Worm (Caenorhabditis elegans) whole organism, L4 larva: ENCODE results near the gene gur-5.
A peak's percentile ranks its signal among the peaks of the same experiment; 100 is the strongest.

Experiments
- D1046.2 ChIP-seq: fragments of 200-800 bp; sonication (Bioruptor generic); IDR thresholded peaks from 2 replicates; pipeline ENCODE4 v1.3.6; 2022; ENCODE audit warnings: missing genetic modification characterization, missing compliant biosample characterization
- F44E2.7 ChIP-seq: fragments of 200-800 bp; sonication (Bioruptor generic); IDR thresholded peaks from 2 replicates; pipeline ENCODE4 v2.1.2; 2022; ENCODE audit warnings: missing genetic modification characterization, missing compliant biosample characterization
- F49E8.2 ChIP-seq: sonication (generic microtip); optimal IDR thresholded peaks from 2 replicates; lab custom pipeline; 2016; ENCODE audit warnings: missing compliant biosample characterization, mild to moderate bottlenecking, missing genetic modification characterization, borderline replicate concordance
- R02D3.7 ChIP-seq: fragments of 150-350 bp; sonication (generic microtip); optimal IDR thresholded peaks from 3 replicates; lab custom pipeline; 2014; ENCODE audit warnings: missing biosample characterization, missing genetic modification characterization
- T20F7.1 ChIP-seq: fragments of 200-800 bp; sonication (Bioruptor generic); optimal IDR thresholded peaks from 2 replicates; lab custom pipeline; 2018; ENCODE audit warnings: mild to moderate bottlenecking, missing genetic modification characterization, missing compliant biosample characterization
- Y105C5A.15 ChIP-seq: fragments of 200-800 bp; sonication (Bioruptor generic); IDR thresholded peaks from 2 replicates; pipeline ENCODE4 v1.3.6; 2022; ENCODE audit warnings: missing genetic modification characterization, missing compliant biosample characterization
- Y75B8A.6 ChIP-seq: fragments of 200-800 bp; sonication (Bioruptor generic); IDR thresholded peaks from 2 replicates; pipeline ENCODE4 v1.3.6; 2022; ENCODE audit warnings: missing genetic modification reagents, missing genetic modification characterization, missing compliant biosample characterization
- ZK337.2 ChIP-seq: fragments of 200-800 bp; sonication (Bioruptor generic); IDR thresholded peaks from 2 replicates; pipeline ENCODE4 v1.3.6; 2022; ENCODE audit warnings: missing genetic modification reagents, missing genetic modification characterization, missing compliant biosample characterization
- ZK546.5 ChIP-seq, 2 experiments: sonication (generic microtip); optimal IDR thresholded peaks; 2 replicates each; lab custom pipeline; 2017; ENCODE audit warnings: missing biosample characterization in 2 of 2, missing genetic modification characterization in 2 of 2
- ceh-28 ChIP-seq: fragments of 150-350 bp; optimal IDR thresholded peaks from 2 replicates; lab custom pipeline; 2014; ENCODE audit warnings: missing biosample characterization, missing genetic modification reagents, missing genetic modification characterization
- ceh-44 ChIP-seq: fragments of 200-800 bp; sonication (Bioruptor generic); IDR thresholded peaks from 2 replicates; pipeline ENCODE4 v1.3.6; 2022; ENCODE audit warnings: missing genetic modification reagents, missing genetic modification characterization, missing compliant biosample characterization
- cey-2 ChIP-seq: sonication (generic microtip); optimal IDR thresholded peaks from 3 replicates; lab custom pipeline; 2017; ENCODE audit warnings: missing genetic modification characterization, mild to moderate bottlenecking, missing compliant biosample characterization, antibody characterized with exemption, borderline replicate concordance; ENCODE audit not compliant: insufficient read depth
- ctbp-1 ChIP-seq: fragments of 200-800 bp; sonication (Bioruptor generic); IDR thresholded peaks from 2 replicates; pipeline ENCODE4 v1.3.6; 2022; ENCODE audit warnings: missing genetic modification reagents, missing genetic modification characterization, missing compliant biosample characterization
- daf-12 ChIP-seq: fragments of 150-350 bp; optimal IDR thresholded peaks from 2 replicates; lab custom pipeline; 2014; ENCODE audit warnings: missing biosample characterization, missing genetic modification reagents, missing genetic modification characterization
- daf-16 ChIP-seq, 3 experiments: sonication (generic microtip); optimal IDR thresholded peaks; 2 replicates each; lab custom pipeline; 2016 to 2017; ENCODE audit warnings: missing genetic modification characterization in 3 of 3, missing genetic modification reagents in 3 of 3, mild to moderate bottlenecking in 2 of 3, missing compliant biosample characterization in 2 of 3, missing biosample characterization in 1 of 3, moderate library complexity in 1 of 3
- hif-1 ChIP-seq, 2 experiments: sonication (generic microtip); optimal IDR thresholded peaks; 2 replicates each; lab custom pipeline; 2016 to 2017; ENCODE audit warnings: missing compliant biosample characterization in 2 of 2, missing genetic modification characterization in 2 of 2, missing genetic modification reagents in 2 of 2, missing genotype in 2 of 2, mild to moderate bottlenecking in 1 of 2
- hlh-11 ChIP-seq: fragments of 200-800 bp; sonication (Bioruptor generic); optimal IDR thresholded peaks from 2 replicates; lab custom pipeline; 2018; ENCODE audit warnings: mild to moderate bottlenecking, missing genetic modification characterization, missing compliant biosample characterization
- hlh-30 ChIP-seq: sonication (generic microtip); optimal IDR thresholded peaks from 2 replicates; lab custom pipeline; 2017; ENCODE audit warnings: antibody characterized with exemption, mild to moderate bottlenecking, missing genetic modification characterization, missing compliant biosample characterization; ENCODE audit not compliant: insufficient read depth
- lin-1 ChIP-seq: fragments of 200-800 bp; sonication (Bioruptor generic); IDR thresholded peaks from 2 replicates; pipeline ENCODE4 v1.3.6; 2022; ENCODE audit warnings: missing genetic modification reagents, missing genetic modification characterization, missing compliant biosample characterization
- lin-13 ChIP-seq: fragments of 150-350 bp; optimal IDR thresholded peaks from 2 replicates; lab custom pipeline; 2014; ENCODE audit warnings: missing biosample characterization, missing genetic modification reagents, missing genetic modification characterization
- lin-15B ChIP-seq: fragments of 150-350 bp; sonication (generic microtip); optimal IDR thresholded peaks from 3 replicates; lab custom pipeline; 2014; ENCODE audit warnings: missing biosample characterization, missing genetic modification characterization
- lin-38 ChIP-seq: fragments of 200-800 bp; sonication (Bioruptor generic); IDR thresholded peaks from 2 replicates; pipeline ENCODE4 v1.3.6; 2022; ENCODE audit warnings: missing genetic modification reagents, missing genetic modification characterization, missing compliant biosample characterization
- lin-39 ChIP-seq: fragments of 150-350 bp; optimal IDR thresholded peaks from 2 replicates; lab custom pipeline; 2014; ENCODE audit warnings: missing biosample characterization, missing genetic modification reagents, missing genetic modification characterization
- lir-3 ChIP-seq: sonication (generic microtip); optimal IDR thresholded peaks from 2 replicates; lab custom pipeline; 2016; ENCODE audit warnings: mild to moderate bottlenecking, missing genetic modification characterization, missing compliant biosample characterization
- lsy-2 ChIP-seq, 2 experiments: fragments of 150-350 bp in 1 of 2; sonication (generic microtip) in 1 of 2; optimal IDR thresholded peaks; 2 replicates each; lab custom pipeline; 2014 to 2017; ENCODE audit warnings: missing biosample characterization in 2 of 2, missing genetic modification characterization in 2 of 2
- mdt-29 ChIP-seq: fragments of 200-800 bp; sonication (Bioruptor generic); IDR thresholded peaks from 2 replicates; pipeline ENCODE4 v1.3.6; 2022; ENCODE audit warnings: missing genetic modification reagents, missing genetic modification characterization, missing compliant biosample characterization
- mep-1 ChIP-seq: fragments of 150-350 bp; sonication (generic microtip); optimal IDR thresholded peaks from 3 replicates; lab custom pipeline; 2014; ENCODE audit warnings: missing biosample characterization, missing genetic modification characterization
- nhr-10 ChIP-seq: fragments of 150-350 bp; optimal IDR thresholded peaks from 2 replicates; lab custom pipeline; 2014; ENCODE audit warnings: missing biosample characterization, missing genetic modification characterization
- nhr-11 ChIP-seq: fragments of 150-350 bp; optimal IDR thresholded peaks from 2 replicates; lab custom pipeline; 2014; ENCODE audit warnings: missing biosample characterization, missing genetic modification characterization
- nhr-111 ChIP-seq: fragments of 200-800 bp; sonication (Bioruptor generic); optimal IDR thresholded peaks from 2 replicates; lab custom pipeline; 2018; ENCODE audit warnings: mild to moderate bottlenecking, missing genetic modification characterization, missing compliant biosample characterization
- nhr-41 ChIP-seq: fragments of 200-800 bp; sonication (Bioruptor generic); IDR thresholded peaks from 2 replicates; pipeline ENCODE4 v1.3.6; 2022; ENCODE audit warnings: missing genetic modification reagents, missing genetic modification characterization, missing compliant biosample characterization
- php-3 ChIP-seq: fragments of 200-800 bp; sonication (Bioruptor generic); IDR thresholded peaks from 2 replicates; pipeline ENCODE4 v1.3.6; 2022; ENCODE audit warnings: missing genetic modification reagents, missing genetic modification characterization, missing compliant biosample characterization
- pqm-1 ChIP-seq: sonication (generic microtip); optimal IDR thresholded peaks from 2 replicates; lab custom pipeline; 2017; ENCODE audit warnings: missing biosample characterization, missing genetic modification characterization
- rbr-2 ChIP-seq: sonication (generic microtip); optimal IDR thresholded peaks from 2 replicates; lab custom pipeline; 2016; ENCODE audit warnings: missing genotype, missing genetic modification characterization, missing compliant biosample characterization
- saeg-2 ChIP-seq: fragments of 200-800 bp; sonication (Bioruptor generic); IDR thresholded peaks from 2 replicates; pipeline ENCODE4 v1.3.6; 2022; ENCODE audit warnings: missing genetic modification reagents, missing genetic modification characterization, missing compliant biosample characterization
- skn-1 ChIP-seq: fragments of 150-350 bp; optimal IDR thresholded peaks from 2 replicates; lab custom pipeline; 2014; ENCODE audit warnings: missing biosample characterization, missing genetic modification characterization
- snpc-1.2 ChIP-seq: fragments of 200-800 bp; sonication (Bioruptor generic); IDR thresholded peaks from 2 replicates; pipeline ENCODE4 v1.3.6; 2022; ENCODE audit warnings: missing genetic modification reagents, missing genetic modification characterization, missing compliant biosample characterization
- snpc-4 ChIP-seq: fragments of 150-350 bp; optimal IDR thresholded peaks from 2 replicates; lab custom pipeline; 2014; ENCODE audit warnings: missing biosample characterization, missing genetic modification characterization
- tra-1 ChIP-seq: fragments of 200-800 bp; sonication (Bioruptor generic); IDR thresholded peaks from 2 replicates; pipeline ENCODE4 v1.3.6; 2022; ENCODE audit warnings: missing genetic modification reagents, missing genetic modification characterization, missing compliant biosample characterization
- unc-130 ChIP-seq: sonication (generic microtip); optimal IDR thresholded peaks from 2 replicates; lab custom pipeline; 2016; ENCODE audit warnings: missing genetic modification reagents, missing genetic modification characterization, missing compliant biosample characterization
- unc-62 ChIP-seq, 3 experiments: fragments of 150-350 bp in 1 of 3; sonication (generic microtip); optimal IDR thresholded peaks in 2 of 3; peaks in 1 of 3; 1 replicate in 1 of 3; 2 replicates in 2 of 3; lab custom pipeline; 2014 to 2017; ENCODE audit warnings: missing biosample characterization in 3 of 3, missing genetic modification characterization in 3 of 3, missing genetic modification reagents in 3 of 3, missing genotype in 1 of 3
- zag-1 ChIP-seq: fragments of 150-350 bp; optimal IDR thresholded peaks from 2 replicates; lab custom pipeline; 2014; ENCODE audit warnings: missing biosample characterization, missing genetic modification characterization
- zfp-3 ChIP-seq: fragments of 200-800 bp; sonication (Bioruptor generic); conservative IDR thresholded peaks from 2 replicates; pipeline ENCODE4 v1.3.6; 2022; ENCODE audit warnings: missing genetic modification reagents, missing genetic modification characterization, missing compliant biosample characterization
- zip-11 ChIP-seq: fragments of 200-800 bp; sonication (Bioruptor generic); IDR thresholded peaks from 2 replicates; pipeline ENCODE4 v1.3.6; 2022; ENCODE audit warnings: missing genetic modification characterization, missing compliant biosample characterization
- ztf-7 ChIP-seq: fragments of 150-350 bp; optimal IDR thresholded peaks from 2 replicates; lab custom pipeline; 2014; ENCODE audit warnings: missing biosample characterization, missing genetic modification characterization

gur-5 gene

ce11 chrII:5292226-5292752 lies 7.2 kb downstream of the gur-5 start, which contains the start of gene ZK622.4 (continued):
- TF ChIP-seq F49E8.2 (tag; lab: Kevin White, UChicago) (peak; percentile 59), T20F7.1 (GFP tag; lab: Kevin White, UChicago) (peak; percentile 28), lin-39 (tag; lab: Kevin White, UChicago) (no peak), lin-13 (GFP tag; lab: Kevin White, UChicago) (peak; percentile 33), nhr-111 (GFP tag; lab: Kevin White, UChicago) (no peak), ZK546.5 (tag; optimal IDR thresholded peaks at IDR 0.05; lab: Kevin White, UChicago) (no peak)

- TF ChIP-seq ZK337.2 (GFP tag; lab: Robert Waterston, UW) = peak; percentile 66
- no peak for TF ChIP-seq daf-12 (tag; lab: Kevin White, UChicago)
- TF ChIP-seq Y105C5A.15 = 0 out of 2 replicates have a peak, but pooled peaks have one; percentile 55
- TF ChIP-seq lin-38 (GFP tag; lab: Robert Waterston, UW) = no peak; the same call in 1 of the 2 replicates
- TF ChIP-seq nhr-11 (tag; lab: Kevin White, UChicago) = no peak
- peak; percentile 60; the same call in 1 of the 2 replicates for TF ChIP-seq ceh-44 (GFP tag; lab: Robert Waterston, UW)
- TF ChIP-seq nhr-10 = no peak
- TF ChIP-seq snpc-4 (tag; lab: Kevin White, UChicago) = no peak
- TF ChIP-seq lin-13 (GFP tag; lab: Kevin White, UChicago) = no peak
- no peak for TF ChIP-seq lir-3 (tag; lab: Kevin White, UChicago)
- TF ChIP-seq pqm-1 (tag; lab: Kevin White, UChicago) = no peak
- no peak for TF ChIP-seq hlh-30 (tag; lab: Kevin White, UChicago)
- 0 out of 2 replicates have a peak, but pooled peaks have one; percentile 19 for TF ChIP-seq zip-11 (GFP tag; lab: Robert Waterston, UW)
- TF ChIP-seq cey-2 (tag; lab: Kevin White, UChicago) = no peak
- 0 out of 2 replicates have a peak, but pooled peaks have one; percentile 66 for TF ChIP-seq F44E2.7 (GFP tag; lab: Robert Waterston, UW)
- TF ChIP-seq T20F7.1 (GFP tag; lab: Kevin White, UChicago) = no peak
- no peak for TF ChIP-seq R02D3.7 (tag; lab: Kevin White, UChicago)
- peak; percentile 84; the same call in 1 of the 2 replicates for TF ChIP-seq D1046.2 (GFP tag; lab: Robert Waterston, UW)
- TF ChIP-seq hlh-11 (tag; lab: Kevin White, UChicago) = no peak
- peak in 1 of 2 experiments; percentile 24 for TF ChIP-seq hif-1 (tag; optimal IDR thresholded peaks at IDR 0.05; lab: Kevin White, UChicago)
- peak; percentile 38 for TF ChIP-seq unc-130
- TF ChIP-seq tra-1 (GFP tag; lab: Robert Waterston, UW) = no peak
- 0 out of 2 replicates have a peak, but pooled peaks have one; percentile 36 for TF ChIP-seq php-3 (GFP tag; lab: Robert Waterston, UW)
- no peak for TF ChIP-seq lin-15B (tag; lab: Kevin White, UChicago)
- TF ChIP-seq ceh-28 (tag; lab: Kevin White, UChicago) = no peak
- no peak for TF ChIP-seq unc-62 (GFP tag; optimal IDR thresholded peaks at IDR 0.05 in 1 of 2; lab: Kevin White, UChicago)
- TF ChIP-seq unc-62 (tag; optimal IDR thresholded peaks at IDR 0.05; lab: Kevin White, UChicago) = no peak
- TF ChIP-seq nhr-41 (GFP tag; lab: Robert Waterston, UW) = peak; percentile 72
- TF ChIP-seq snpc-1.2 (GFP tag; lab: Robert Waterston, UW) = peak; percentile 63
- peak in 1 of 2 experiments; percentile 42 for TF ChIP-seq lsy-2 (tag; optimal IDR thresholded peaks at IDR 0.05; lab: Kevin White, UChicago)
- no peak; the same call in 1 of the 2 replicates for TF ChIP-seq Y75B8A.6 (GFP tag; lab: Robert Waterston, UW)
- TF ChIP-seq ztf-7 (tag; lab: Kevin White, UChicago) = no peak
- TF ChIP-seq saeg-2 (GFP tag; lab: Robert Waterston, UW) = no peak
- TF ChIP-seq skn-1 (tag; lab: Kevin White, UChicago) = no peak
- no peak for TF ChIP-seq zag-1 (tag; lab: Kevin White, UChicago)
- TF ChIP-seq rbr-2 (tag; lab: Kevin White, UChicago) = peak; percentile 20
- no peak for TF ChIP-seq ZK546.5 (tag; optimal IDR thresholded peaks at IDR 0.05; lab: Kevin White, UChicago)
- 0 out of 2 replicates have a peak, but pooled peaks have one; percentile 58 for TF ChIP-seq zfp-3 (GFP tag; lab: Robert Waterston, UW)
- TF ChIP-seq mdt-29 (GFP tag; lab: Robert Waterston, UW) = peak; percentile 48; the same call in 1 of the 2 replicates
- peak; percentile 34; the same call in 1 of the 2 replicates for TF ChIP-seq lin-1
- TF ChIP-seq ctbp-1 = peak; percentile 49
- peak; percentile 33 for TF ChIP-seq mep-1 (tag; lab: Kevin White, UChicago)
- peak; percentile 6 to 41 for TF ChIP-seq daf-16 (GFP tag; optimal IDR thresholded peaks at IDR 0.05; lab: Kevin White, UChicago)
- TF ChIP-seq daf-16 (tag; optimal IDR thresholded peaks at IDR 0.05; lab: Kevin White, UChicago) = no peak
- no peak for TF ChIP-seq F49E8.2 (tag; lab: Kevin White, UChicago)
These were observed 8.2 kb downstream of the gur-5 start, which contains the start of gene ZK622.1 for ce11 chrII:5293287-5293850. Gene ZK622.1 (plus strand): TSS chrII:5293800.
